Worm (Caenorhabditis elegans): Measurements from ENCODE around the gene wht-5.

The wht-5 gene

DNA sequence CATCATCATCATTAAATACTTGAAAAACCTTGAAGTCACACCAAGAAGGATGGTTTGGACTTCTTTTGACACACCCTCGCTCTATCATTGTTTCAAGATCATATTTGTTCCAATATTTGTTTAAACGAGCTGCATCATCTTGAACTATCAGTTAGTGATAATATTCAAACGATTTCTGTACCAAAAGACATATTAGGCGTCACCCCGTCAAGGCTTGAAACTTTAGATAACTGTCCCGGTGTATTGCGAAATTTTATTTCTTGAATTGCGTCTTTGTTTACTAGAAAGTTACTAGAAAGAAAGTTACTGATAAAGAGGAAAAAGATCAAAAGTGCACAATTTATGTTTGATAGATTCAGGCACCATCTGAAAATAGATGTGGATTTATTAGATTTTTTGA is 31.4 kb upstream of the wht-5 start (continued):
- no peak for TF ChIP-seq hif-1 (tag; optimal IDR thresholded peaks at IDR 0.05)
- TF ChIP-seq nhr-25 (tag; optimal IDR thresholded peaks at IDR 0.05; ENCODE audit: borderline replicate concordance, insufficient read depth), result no peak
- no peak for TF ChIP-seq lin-29 (GFP tag; IDR thresholded peaks at IDR 0.05)
- no peak for TF ChIP-seq lin-15B (tag; optimal IDR thresholded peaks at IDR 0.05)
- TF ChIP-seq aha-1 (tag), result peak; percentile 38
- TF ChIP-seq zfp-3 (GFP tag; conservative IDR thresholded peaks at IDR 0.05), result no peak
- TF ChIP-seq egl-27 (tag; optimal IDR thresholded peaks at IDR 0.05), result no peak
- TF ChIP-seq Y48G9A.11 (GFP tag; IDR thresholded peaks at IDR 0.05), result no peak
- TF ChIP-seq pha-4 (GFP tag; IDR thresholded peaks at IDR 0.05), result no peak
- no peak for TF ChIP-seq pha-4 (tag; optimal IDR thresholded peaks at IDR 0.05)
- no peak for TF ChIP-seq fos-1 (tag; optimal IDR thresholded peaks at IDR 0.05)
- TF ChIP-seq gei-8 (GFP tag; optimal IDR thresholded peaks at IDR 0.05), result no peak
- peak; percentile 31 for TF ChIP-seq nhr-28 (tag; optimal IDR thresholded peaks at IDR 0.05)
- TF ChIP-seq vab-7 (GFP tag; IDR thresholded peaks at IDR 0.05), result no peak
- TF ChIP-seq arid-1 (GFP tag; conservative IDR thresholded peaks at IDR 0.05), result no peak
- TF ChIP-seq daf-19 (GFP tag; conservative IDR thresholded peaks at IDR 0.05), result no peak
- no peak for TF ChIP-seq T20F7.1 (GFP tag; optimal IDR thresholded peaks at IDR 0.05)
- TF ChIP-seq nhr-41 (GFP tag; IDR thresholded peaks at IDR 0.05), result no peak
- TF ChIP-seq zag-1 (tag; optimal IDR thresholded peaks at IDR 0.05), result no peak
- TF ChIP-seq nhr-102 (tag; optimal IDR thresholded peaks at IDR 0.05), result no peak
- no peak for TF ChIP-seq ces-1 (GFP tag; optimal IDR thresholded peaks at IDR 0.05)
- TF ChIP-seq Y5F2A.4 (GFP tag; optimal IDR thresholded peaks at IDR 0.05), result no peak
- peak; percentile 90 for TF ChIP-seq pqm-1 (tag; optimal IDR thresholded peaks at IDR 0.05)
- no peak for TF ChIP-seq lim-7 (GFP tag; IDR thresholded peaks at IDR 0.05)
- no peak for TF ChIP-seq spr-1 (tag; optimal IDR thresholded peaks at IDR 0.05)
- TF ChIP-seq nhr-6 (tag; optimal IDR thresholded peaks at IDR 0.05), result no peak
- no peak for TF ChIP-seq zip-2 (tag; optimal IDR thresholded peaks at IDR 0.05)
- TF ChIP-seq jun-1 (tag; optimal IDR thresholded peaks at IDR 0.05), result no peak
- no peak for TF ChIP-seq hmg-1.1 (GFP tag; IDR thresholded peaks at IDR 0.05)
- no peak for TF ChIP-seq daf-12 (tag; optimal IDR thresholded peaks at IDR 0.05)
- no peak for TF ChIP-seq zfp-2 (tag; optimal IDR thresholded peaks at IDR 0.05)
- peak in 1 of 2 experiments; percentile 9 for TF ChIP-seq unc-62 (GFP tag; optimal IDR thresholded peaks at IDR 0.05 in 1 of 2)
- no peak for TF ChIP-seq unc-62 (tag; optimal IDR thresholded peaks at IDR 0.05)
- TF ChIP-seq mdt-29 (GFP tag; IDR thresholded peaks at IDR 0.05), result no peak
- no peak for TF ChIP-seq rbr-2 (tag; optimal IDR thresholded peaks at IDR 0.05)
- no peak for TF ChIP-seq cey-2 (tag; optimal IDR thresholded peaks at IDR 0.05; ENCODE audit: borderline replicate concordance, insufficient read depth)
- TF ChIP-seq nhr-76 (tag; optimal IDR thresholded peaks at IDR 0.05), result no peak
- TF ChIP-seq F44E2.7 (GFP tag; IDR thresholded peaks at IDR 0.05), result no peak
- TF ChIP-seq unc-130 (GFP tag; optimal IDR thresholded peaks at IDR 0.05), result no peak
- no peak for TF ChIP-seq nhr-77 (tag; optimal IDR thresholded peaks at IDR 0.05)
- no peak for TF ChIP-seq lsy-2 (tag; optimal IDR thresholded peaks at IDR 0.05)
- no peak for TF ChIP-seq nhr-237 (tag; optimal IDR thresholded peaks at IDR 0.05)
- no peak for TF ChIP-seq ctbp-1 (GFP tag; IDR thresholded peaks at IDR 0.05)
- TF ChIP-seq D1046.2 (GFP tag; IDR thresholded peaks at IDR 0.05), result no peak
- TF ChIP-seq ceh-82 (tag; optimal IDR thresholded peaks at IDR 0.05), result no peak
- TF ChIP-seq Y105C5A.15 (GFP tag; IDR thresholded peaks at IDR 0.05), result no peak
- TF ChIP-seq aly-2 (tag; optimal IDR thresholded peaks at IDR 0.05), result no peak
- no peak for TF ChIP-seq madf-9 (GFP tag; conservative IDR thresholded peaks at IDR 0.05)
- no peak for TF ChIP-seq mxl-2 (GFP tag; conservative IDR thresholded peaks at IDR 0.05)
- no peak for TF ChIP-seq lin-13 (GFP tag; optimal IDR thresholded peaks at IDR 0.05)
- no peak for TF ChIP-seq dmd-8 (GFP tag; IDR thresholded peaks at IDR 0.05)

All from whole organism, L4 larva.